Fruit fly (Drosophila melanogaster): ENCODE results near the gene CG14137.
"Not testable (repeated sequence)": the region's sequence is repeated elsewhere in the genome, so short reads cannot be mapped to it uniquely, and the experiment has no call there.

The CG14137 gene

DNA sequence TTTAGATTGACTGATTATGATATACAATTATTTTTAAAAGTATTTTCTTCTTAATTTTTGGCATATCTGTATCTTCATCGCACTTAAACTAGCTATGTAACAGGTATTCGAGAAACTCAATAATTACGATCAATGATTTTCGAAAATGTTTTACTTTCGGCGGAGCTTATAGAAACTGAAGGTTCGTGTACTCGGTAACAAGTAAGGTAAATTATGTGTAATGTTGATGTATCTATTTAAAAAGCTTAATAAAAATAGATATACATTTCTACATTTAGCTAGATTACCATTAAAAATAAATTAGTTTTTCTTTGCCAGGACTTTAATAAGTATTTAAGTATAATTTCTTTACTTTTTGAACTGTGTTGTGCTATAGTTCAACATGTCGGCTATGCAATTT, 21.0 kb downstream of the CG14137 start:
- TF ChIP-seq kay (GFP tag; ENCODE audit: borderline replicate concordance) (no peak), CG5204 (GFP tag; optimal IDR thresholded peaks at IDR 0.05) (no peak), pad (GFP tag; optimal IDR thresholded peaks at IDR 0.05) (no peak), ovo (GFP tag; optimal IDR thresholded peaks at IDR 0.05) (no peak), cic (GFP tag; optimal IDR thresholded peaks at IDR 0.05) (no peak), CG7045 (GFP tag; optimal IDR thresholded peaks at IDR 0.05) (no peak), bab1 (GFP tag; optimal IDR thresholded peaks at IDR 0.05) (no peak), CG11617 (GFP tag; optimal IDR thresholded peaks at IDR 0.05) (no peak), Clk (GFP tag; optimal IDR thresholded peaks at IDR 0.05) (no peak), CG12768 (GFP tag; optimal IDR thresholded peaks at IDR 0.05) (no peak), Hr96 (GFP tag; optimal IDR thresholded peaks at IDR 0.05) (no peak), tj (GFP tag; optimal IDR thresholded peaks at IDR 0.05) (no peak), toe (GFP tag; optimal IDR thresholded peaks at IDR 0.05) (no peak), CG7101 (tag; optimal IDR thresholded peaks at IDR 0.05) (no peak), CG1620 (GFP tag; optimal IDR thresholded peaks at IDR 0.05) (no peak), Mnt (GFP tag; optimal IDR thresholded peaks at IDR 0.05) (no peak), Crg-1 (GFP tag; optimal IDR thresholded peaks at IDR 0.05) (no peak)

DNA sequence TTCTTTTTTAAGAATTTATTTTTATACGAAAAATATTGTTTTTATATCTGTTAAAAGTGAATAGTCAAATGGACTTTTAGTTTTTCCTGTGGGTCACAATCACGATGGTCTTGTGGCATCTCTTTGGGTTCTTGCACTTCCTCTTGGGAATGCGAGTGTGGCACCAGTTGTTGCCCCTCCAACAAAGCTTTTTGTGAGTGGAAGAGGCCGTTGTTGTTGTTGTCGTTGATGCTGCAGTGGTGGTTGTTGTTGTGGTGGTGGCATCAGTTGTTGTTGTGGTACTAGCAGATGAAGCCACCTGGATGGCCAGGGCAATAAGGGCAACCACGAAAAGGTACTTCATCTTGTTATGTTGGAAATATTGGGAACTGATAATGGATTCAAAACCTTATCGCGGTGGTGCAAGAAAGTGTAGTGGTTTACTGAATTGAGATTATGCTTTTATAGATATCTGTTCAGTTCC, 21.6 kb downstream of the CG14137 start, which contains the start of gene CG33270:
Gene CG33270 (minus strand): TSS at position 413 of the 463 bp plus-strand sequence.
- TF ChIP-seq CG14711 (tag; optimal IDR thresholded peaks at IDR 0.05) (no peak), Hr96 (GFP tag; optimal IDR thresholded peaks at IDR 0.05) (no peak), kay (GFP tag; ENCODE audit: borderline replicate concordance) (no peak), CG1620 (GFP tag; optimal IDR thresholded peaks at IDR 0.05) (no peak), CG33017 (tag; optimal IDR thresholded peaks at IDR 0.05) (no peak), CG7101 (tag; optimal IDR thresholded peaks at IDR 0.05) (no peak), CG11617 (GFP tag; optimal IDR thresholded peaks at IDR 0.05) (no peak), tj (GFP tag; optimal IDR thresholded peaks at IDR 0.05) (no peak), bab1 (GFP tag; optimal IDR thresholded peaks at IDR 0.05) (no peak), pad (GFP tag; optimal IDR thresholded peaks at IDR 0.05) (no peak), cic (GFP tag; optimal IDR thresholded peaks at IDR 0.05) (no peak), CG7045 (GFP tag; optimal IDR thresholded peaks at IDR 0.05) (no peak)

DNA sequence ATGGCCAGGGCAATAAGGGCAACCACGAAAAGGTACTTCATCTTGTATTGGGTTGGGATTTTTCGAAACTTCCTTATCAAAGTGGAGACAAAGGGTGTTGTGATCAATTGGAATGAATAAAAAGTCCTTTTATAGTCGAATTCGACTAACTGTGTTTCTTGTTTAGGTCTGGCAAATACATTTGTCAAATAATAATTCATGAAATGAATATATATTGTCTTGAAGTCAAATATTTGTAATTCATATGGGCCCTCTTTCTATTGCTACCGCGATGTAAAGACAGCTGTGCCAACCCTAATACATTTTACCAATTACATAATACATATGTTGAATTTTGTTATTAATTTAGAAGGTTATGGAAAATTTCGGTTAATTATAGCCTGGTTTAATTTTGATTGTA, 22.5 kb downstream of the CG14137 start, which contains the start of gene CG33271:
Gene CG33271 (minus strand): TSS at position 101 of the 400 bp plus-strand sequence.
- no peak for TF ChIP-seq pad (GFP tag; optimal IDR thresholded peaks at IDR 0.05)
- no peak for TF ChIP-seq CG11617 (GFP tag; optimal IDR thresholded peaks at IDR 0.05)
- TF ChIP-seq ovo (GFP tag; optimal IDR thresholded peaks at IDR 0.05): no peak
- TF ChIP-seq toe (GFP tag; optimal IDR thresholded peaks at IDR 0.05): no peak
- TF ChIP-seq Hr96 (GFP tag; optimal IDR thresholded peaks at IDR 0.05): no peak
- no peak for TF ChIP-seq CG1620 (GFP tag; optimal IDR thresholded peaks at IDR 0.05)
- TF ChIP-seq CG12768 (GFP tag; optimal IDR thresholded peaks at IDR 0.05): no peak
- TF ChIP-seq Crg-1 (GFP tag; optimal IDR thresholded peaks at IDR 0.05): no peak
- TF ChIP-seq CG5204 (GFP tag; optimal IDR thresholded peaks at IDR 0.05): no peak
- no peak for TF ChIP-seq CG7045 (GFP tag; optimal IDR thresholded peaks at IDR 0.05)
- no peak for TF ChIP-seq CG7101 (tag; optimal IDR thresholded peaks at IDR 0.05)
- TF ChIP-seq Clk (GFP tag; optimal IDR thresholded peaks at IDR 0.05): no peak

DNA sequence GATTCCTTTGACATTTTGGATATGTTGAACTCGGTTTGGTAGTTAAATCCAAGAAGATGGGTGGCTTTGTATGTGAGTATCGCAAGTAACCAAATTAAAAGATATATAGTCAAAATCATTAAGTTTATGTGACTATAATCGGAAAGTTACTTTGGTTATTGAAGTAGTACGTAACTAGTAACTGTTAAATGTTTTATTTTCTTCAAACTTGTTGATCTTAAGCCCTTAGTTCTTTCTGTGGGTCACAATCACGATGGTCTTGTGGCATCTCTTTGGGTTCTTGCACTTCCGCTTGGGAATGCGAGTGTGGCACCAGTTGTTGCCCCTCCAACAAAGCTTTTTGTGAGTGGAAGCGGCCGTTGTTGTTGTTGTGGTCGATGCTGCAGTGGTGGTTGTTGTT, 22.9 kb downstream of the CG14137 start, which contains the start of gene CG33489:
Gene CG33489 (minus strand): TSS at position 101 of the 400 bp plus-strand sequence.
- not testable (repeated sequence) for TF ChIP-seq cnc (optimal IDR thresholded peaks at IDR 0.05); CG1620 (GFP tag; optimal IDR thresholded peaks at IDR 0.05); CG12768 (GFP tag; optimal IDR thresholded peaks at IDR 0.05)

DNA sequence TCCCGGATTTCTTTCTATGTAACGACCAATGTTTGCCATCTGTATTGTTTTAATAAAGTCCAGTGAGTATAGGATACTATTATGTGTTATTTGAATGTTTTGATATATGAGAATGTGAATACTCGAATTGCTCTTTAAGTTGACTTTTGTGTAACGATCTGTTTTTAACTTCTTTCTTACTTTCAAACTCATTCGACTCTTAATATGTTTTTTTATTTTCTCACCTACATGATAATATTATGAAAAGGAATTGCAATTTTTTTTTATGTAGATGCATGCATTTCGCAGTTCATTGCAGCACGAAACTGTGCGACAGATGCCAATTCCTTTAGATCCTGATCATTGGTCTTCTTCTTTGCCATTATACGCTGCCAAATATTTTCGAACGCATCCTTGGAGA, 25.3 kb downstream of the CG14137 start, which contains the start of gene CG33490:
Gene CG33490 (minus strand): TSS at position 101 of the 400 bp plus-strand sequence.
- TF ChIP-seq kay (GFP tag; ENCODE audit: borderline replicate concordance): no peak
- no peak for TF ChIP-seq CG12768 (GFP tag; optimal IDR thresholded peaks at IDR 0.05)
- no peak for TF ChIP-seq CG11617 (GFP tag; optimal IDR thresholded peaks at IDR 0.05)
- no peak for TF ChIP-seq CG33017 (tag; optimal IDR thresholded peaks at IDR 0.05)

DNA sequence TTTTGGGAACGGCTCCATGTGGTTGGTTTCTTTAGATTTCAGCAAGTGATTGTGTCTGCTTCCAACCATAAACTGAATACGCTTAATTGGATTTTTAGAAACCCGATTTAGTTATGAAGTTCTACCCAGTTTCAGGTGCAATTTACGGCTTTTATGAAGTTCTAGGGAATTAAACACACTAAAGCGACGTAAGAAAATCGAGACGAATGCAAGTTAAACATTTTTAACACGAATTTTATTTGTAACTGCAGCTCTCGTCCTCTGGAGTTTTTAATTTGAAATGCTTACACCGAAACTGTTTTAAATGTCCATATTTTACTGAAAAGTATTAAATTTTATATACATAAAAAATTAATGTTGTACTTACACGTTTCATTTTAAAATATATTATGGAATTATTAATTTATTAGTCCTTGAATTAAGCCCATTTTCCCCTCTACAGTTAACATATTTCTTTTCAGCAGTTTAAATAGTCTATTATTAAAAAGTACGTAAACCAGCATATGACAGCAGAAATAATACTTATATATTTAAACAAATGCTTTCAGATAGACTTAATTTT, 35.8 kb downstream of the CG14137 start, which contains the start of the genes CG46412 and CG33267:
Gene CG46412 (minus strand): TSS at position 101 of the 562 bp plus-strand sequence.
Gene CG33267 (plus strand): TSS at position 512 of the 562 bp plus-strand sequence.
- TF ChIP-seq CG14711 (tag; optimal IDR thresholded peaks at IDR 0.05) (no peak), tj (GFP tag; optimal IDR thresholded peaks at IDR 0.05) (no peak), CG5204 (GFP tag; optimal IDR thresholded peaks at IDR 0.05) (no peak), cnc (optimal IDR thresholded peaks at IDR 0.05) (no peak), Hr96 (GFP tag; optimal IDR thresholded peaks at IDR 0.05) (no peak)
